Worm (Caenorhabditis elegans): ENCODE data around the gene gpa-12.
"Not testable (repeated sequence)": the region's sequence is repeated elsewhere in the genome, so short reads cannot be mapped to it uniquely, and the experiment has no call there.

The gpa-12 gene

DNA sequence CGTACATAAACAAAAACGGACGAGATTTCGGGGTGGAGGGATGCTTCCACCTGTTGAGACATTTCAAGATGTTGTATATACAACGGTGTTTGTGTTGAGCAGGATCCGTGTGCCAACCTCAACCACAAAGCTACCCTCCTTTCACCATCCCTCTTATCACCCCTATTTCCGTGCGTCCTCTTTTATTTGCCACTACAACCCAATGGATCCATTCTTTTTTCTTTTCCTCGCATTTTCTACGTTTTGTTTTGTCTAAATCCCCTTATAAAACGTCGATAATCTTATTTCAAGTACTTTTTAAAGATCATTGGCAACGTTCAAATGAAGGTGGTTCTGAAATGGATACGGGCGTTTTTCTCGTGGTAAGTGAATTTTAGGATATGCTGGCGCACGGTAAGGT lies at the start of gene gpa-12:
gpa-12 (plus strand) TSS at position 301 of the 400 bp plus-strand sequence.
- TF ChIP-seq ces-1 (GFP tag; optimal IDR thresholded peaks at IDR 0.05) (no peak), nhr-77 (tag; optimal IDR thresholded peaks at IDR 0.05) (no peak), nhr-19 (GFP tag; conservative IDR thresholded peaks at IDR 0.05) (no peak), ceh-90 (tag; optimal IDR thresholded peaks at IDR 0.05) (no peak), lin-13 (GFP tag; optimal IDR thresholded peaks at IDR 0.05) (no peak), nhr-85 (tag) (no peak), unc-98 (GFP tag; IDR thresholded peaks at IDR 0.05) (no peak), lin-39 (tag; optimal IDR thresholded peaks at IDR 0.05) (no peak), nhr-11 (tag; optimal IDR thresholded peaks at IDR 0.05) (no peak), mep-1 (tag; optimal IDR thresholded peaks at IDR 0.05) (no peak), fkh-4 (tag; optimal IDR thresholded peaks at IDR 0.05; ENCODE audit: borderline replicate concordance) (no peak), ceh-8 (GFP tag; optimal IDR thresholded peaks at IDR 0.05) (no peak), pax-3 (tag; optimal IDR thresholded peaks at IDR 0.05) (no peak), rnt-1 (tag; optimal IDR thresholded peaks at IDR 0.05) (no peak), unc-130 (tag; optimal IDR thresholded peaks at IDR 0.05) (no peak), nhr-47 (tag; optimal IDR thresholded peaks at IDR 0.05) (no peak), lin-15B (tag; optimal IDR thresholded peaks at IDR 0.05) (no peak), snpc-4 (tag; optimal IDR thresholded peaks at IDR 0.05) (no peak), lin-14 (GFP tag; optimal IDR thresholded peaks at IDR 0.05) (no peak)

DNA sequence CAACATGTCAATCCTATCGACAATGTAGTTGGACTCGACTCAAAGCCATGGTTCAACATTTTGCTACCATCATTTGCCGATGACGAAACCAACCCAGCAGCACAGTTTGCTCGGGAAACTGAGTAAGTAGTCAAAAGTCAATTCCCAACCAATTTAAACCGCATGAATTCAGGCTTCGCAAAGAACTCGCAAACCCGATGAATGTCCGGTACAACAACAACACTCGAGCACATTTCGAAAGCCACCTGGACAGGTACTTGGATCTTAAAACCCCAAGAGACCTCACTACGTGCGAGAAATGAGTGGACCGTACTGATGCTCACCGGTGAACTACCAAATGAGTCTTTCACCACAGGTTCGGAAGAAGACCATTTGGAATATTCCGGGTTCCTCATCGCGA lies 49.3 kb upstream of the gpa-12 start:
- TF ChIP-seq efl-1 (optimal IDR thresholded peaks at IDR 0.05) (no peak), efl-1 (GFP tag; optimal IDR thresholded peaks at IDR 0.05 in 1 of 2) (peak in 1 of 2 experiments; percentile 16), sup-37 (GFP tag; optimal IDR thresholded peaks at IDR 0.05) (no peak)

DNA sequence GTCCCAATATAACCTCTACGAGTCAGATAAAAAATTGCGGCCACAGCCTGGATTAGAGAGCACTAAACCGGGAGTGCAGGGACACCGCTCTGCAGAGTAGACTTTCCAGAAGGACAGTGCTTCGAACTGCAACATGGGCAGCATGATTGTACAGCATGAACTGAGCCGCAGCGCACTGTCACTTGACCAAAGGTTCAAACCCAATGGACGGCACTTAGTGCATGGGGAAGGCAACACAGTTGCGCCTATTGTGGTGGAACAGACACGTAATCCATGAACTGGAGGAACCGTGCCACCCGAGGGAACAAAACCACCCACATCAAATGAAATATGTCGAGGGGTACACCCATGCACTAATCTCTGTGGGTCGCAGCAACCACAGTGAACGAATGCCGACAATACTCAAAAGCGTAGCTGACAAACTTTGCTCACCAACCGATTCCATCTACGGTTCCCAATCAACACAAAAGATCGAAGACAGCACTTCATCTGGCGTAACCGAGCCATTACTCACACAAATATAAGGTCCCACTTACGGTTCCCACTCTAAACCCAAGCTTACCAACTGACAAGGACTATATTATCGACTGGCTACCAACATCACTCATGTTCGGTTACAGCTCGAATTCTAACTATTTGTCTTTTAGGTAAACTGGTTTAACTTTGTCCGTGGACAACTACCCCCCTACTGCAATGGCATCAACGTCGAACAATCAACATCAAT lies 47.8 kb upstream of the gpa-12 start:
- TF ChIP-seq efl-1 (optimal IDR thresholded peaks at IDR 0.05), result no peak
- peak in 1 of 2 experiments; percentile 55 for TF ChIP-seq efl-1 (GFP tag; optimal IDR thresholded peaks at IDR 0.05 in 1 of 2)
- no peak for TF ChIP-seq dpl-1 (GFP tag; optimal IDR thresholded peaks at IDR 0.05)

DNA sequence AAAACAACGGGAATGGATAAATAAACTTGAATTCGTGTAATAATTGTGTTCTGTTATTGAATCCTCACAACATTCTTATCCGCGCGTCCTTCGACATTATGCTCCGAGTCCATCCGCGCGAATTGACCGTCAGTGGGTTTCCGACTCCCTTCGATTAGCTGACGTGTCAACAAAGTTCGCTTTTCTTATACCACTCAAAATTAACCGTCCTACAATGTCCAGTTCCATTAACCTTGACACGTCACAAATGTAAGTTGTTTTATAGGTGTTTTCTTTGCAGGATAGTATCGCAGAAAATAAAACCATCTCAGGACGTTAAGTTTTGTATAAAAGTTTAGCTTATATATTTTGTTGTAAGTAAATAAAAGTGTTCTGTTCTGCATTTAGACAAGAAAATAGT lies 39.9 kb upstream of the gpa-12 start, which contains the start of gene crb-3:
crb-3 (plus strand) TSS at position 301 of the 400 bp plus-strand sequence.
- not testable (repeated sequence) for TF ChIP-seq alr-1 (tag; optimal IDR thresholded peaks at IDR 0.05; ENCODE audit: borderline replicate concordance); elt-3 (tag; optimal IDR thresholded peaks at IDR 0.05); jun-1 (tag; optimal IDR thresholded peaks at IDR 0.05)

DNA sequence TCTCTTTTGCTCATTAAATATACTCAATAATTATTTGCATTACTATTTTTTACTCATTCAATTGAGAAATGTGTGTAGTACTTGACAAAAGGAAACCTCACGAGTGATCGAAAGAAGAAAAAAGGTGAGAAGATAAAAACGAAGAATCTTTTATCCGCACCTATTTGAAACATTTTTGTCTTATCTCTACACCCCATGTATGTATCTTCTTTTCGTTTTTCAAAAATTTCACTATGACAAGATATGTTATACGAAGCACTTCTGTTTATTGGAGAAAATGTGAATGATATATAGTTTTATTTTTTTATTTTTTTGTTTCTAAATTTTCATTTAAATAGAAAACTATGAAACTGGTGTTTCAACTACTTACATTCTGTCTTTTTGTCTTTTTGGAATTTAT lies 38.4 kb upstream of the gpa-12 start:
- TF ChIP-seq nhr-90 (tag; optimal IDR thresholded peaks at IDR 0.05; ENCODE audit: poor library complexity) (no peak), unc-98 (GFP tag; IDR thresholded peaks at IDR 0.05) (no peak), nhr-71 (tag; optimal IDR thresholded peaks at IDR 0.05) (no peak), sox-4 (tag; optimal IDR thresholded peaks at IDR 0.05) (no peak), elt-3 (tag; optimal IDR thresholded peaks at IDR 0.05) (no peak), mef-2 (tag; optimal IDR thresholded peaks at IDR 0.05) (no peak), lin-15B (tag; optimal IDR thresholded peaks at IDR 0.05) (no peak), aha-1 (tag; optimal IDR thresholded peaks at IDR 0.05) (no peak), F16B12.6 (tag; optimal IDR thresholded peaks at IDR 0.05) (no peak), ztf-4 (tag; optimal IDR thresholded peaks at IDR 0.05) (no peak), mab-9 (GFP tag; IDR thresholded peaks at IDR 0.05) (no peak), lin-14 (GFP tag; optimal IDR thresholded peaks at IDR 0.05) (peak; percentile 17), ceh-90 (tag; optimal IDR thresholded peaks at IDR 0.05) (no peak), blmp-1 (tag; optimal IDR thresholded peaks at IDR 0.05) (peak; percentile 80), egl-13 (tag; optimal IDR thresholded peaks at IDR 0.05) (no peak), alr-1 (tag; optimal IDR thresholded peaks at IDR 0.05; ENCODE audit: borderline replicate concordance) (no peak), elt-2 (tag; optimal IDR thresholded peaks at IDR 0.05) (no peak), nhr-77 (tag; optimal IDR thresholded peaks at IDR 0.05) (no peak), nhr-19 (GFP tag; conservative IDR thresholded peaks at IDR 0.05) (no peak), C16A3.4 (tag; optimal IDR thresholded peaks at IDR 0.05) (no peak), nhr-85 (tag) (peak; percentile 55)
